Fruit fly (Drosophila melanogaster): ENCODE results near the gene hdm.

hdm gene

DNA sequence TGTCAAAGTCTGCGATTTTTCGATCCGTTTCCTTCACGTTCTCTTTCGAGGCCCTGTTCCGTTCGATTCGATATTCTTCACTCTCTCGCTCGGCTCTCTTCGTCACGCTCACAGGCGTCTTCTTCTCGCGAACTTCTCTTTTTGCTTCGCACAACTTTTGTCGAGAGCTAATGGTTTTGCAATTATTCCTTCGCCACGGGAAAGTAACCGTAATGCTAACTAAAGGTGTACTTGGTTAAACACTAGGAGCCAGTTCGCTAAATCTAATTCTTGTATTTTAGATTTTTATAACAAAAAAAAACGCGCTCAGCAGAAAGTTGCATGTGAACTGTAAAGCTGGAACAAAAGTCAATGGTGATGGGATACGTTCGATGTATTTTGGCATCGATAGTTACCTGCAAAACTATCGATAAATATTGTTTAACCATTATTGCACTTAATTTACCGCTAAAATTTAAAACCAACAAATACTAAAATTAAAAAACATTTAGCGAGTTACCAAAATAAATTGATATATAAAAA lies 11.2 kb upstream of the hdm start, which contains the start of gene mahe (continued):
- TF ChIP-seq CG9609 (GFP tag; optimal IDR thresholded peaks at IDR 0.05) = no peak
- no peak for TF ChIP-seq CG3847 (GFP tag; IDR thresholded peaks at IDR 0.05)
- peak; percentile 32; the same call in 1 of the 3 replicates for TF ChIP-seq row (GFP tag; IDR thresholded peaks at IDR 0.05)
- peak; percentile 89 for TF ChIP-seq Sry-δ (GFP tag; optimal IDR thresholded peaks at IDR 0.05)
- TF ChIP-seq amos (GFP tag; IDR thresholded peaks at IDR 0.05; ENCODE audit: partially characterized antibody) = peak; percentile 91
- TF ChIP-seq CG18011 (GFP tag; optimal IDR thresholded peaks at IDR 0.05) = no peak
- TF ChIP-seq Sry-β (GFP tag; optimal IDR thresholded peaks at IDR 0.05) = no peak
- peak; percentile 89 for TF ChIP-seq Bgb (GFP tag; IDR thresholded peaks at IDR 0.05; ENCODE audit: partially characterized antibody)
- TF ChIP-seq CG17912 (GFP tag; optimal IDR thresholded peaks at IDR 0.05) = no peak
- no peak for TF ChIP-seq zfh1 (GFP tag; IDR thresholded peaks at IDR 0.05)
- TF ChIP-seq Eip74EF (GFP tag; optimal IDR thresholded peaks at IDR 0.05) = no peak
- TF ChIP-seq Deaf1 (tag; optimal IDR thresholded peaks at IDR 0.05) = no peak
- no peak for TF ChIP-seq CG5245 (GFP tag; optimal IDR thresholded peaks at IDR 0.05)
- no peak for TF ChIP-seq CG12155 (GFP tag; optimal IDR thresholded peaks at IDR 0.05)
- no peak for TF ChIP-seq CHES-1-like (GFP tag; optimal IDR thresholded peaks at IDR 0.05)
- TF ChIP-seq CG17568 (GFP tag; optimal IDR thresholded peaks at IDR 0.05) = peak; percentile 46
- TF ChIP-seq nom (GFP tag; optimal IDR thresholded peaks at IDR 0.05) = no peak
- TF ChIP-seq chif (GFP tag; optimal IDR thresholded peaks at IDR 0.05) = no peak
- TF ChIP-seq CG2199 (GFP tag; IDR thresholded peaks at IDR 0.05) = no peak
- no peak for TF ChIP-seq CG18619 (GFP tag; optimal IDR thresholded peaks at IDR 0.05)
- TF ChIP-seq Lpt (GFP tag; optimal IDR thresholded peaks at IDR 0.05) = no peak
- TF ChIP-seq Xrp1 (GFP tag; IDR thresholded peaks at IDR 0.05) = no peak
- TF ChIP-seq mld (GFP tag; IDR thresholded peaks at IDR 0.05; ENCODE audit: partially characterized antibody) = peak; percentile 18; the same call in 1 of the 3 replicates
- TF ChIP-seq ase (GFP tag; IDR thresholded peaks at IDR 0.05) = no peak
- no peak for TF ChIP-seq her (GFP tag; optimal IDR thresholded peaks at IDR 0.05)
- no peak for TF ChIP-seq pita (GFP tag; optimal IDR thresholded peaks at IDR 0.05)
- TF ChIP-seq wor (GFP tag; IDR thresholded peaks at IDR 0.05) = no peak
- TF ChIP-seq eyg (GFP tag; optimal IDR thresholded peaks at IDR 0.05) = no peak
- TF ChIP-seq CG15479 (GFP tag; optimal IDR thresholded peaks at IDR 0.05) = peak; percentile 25
- no peak for TF ChIP-seq twi (tag; optimal IDR thresholded peaks at IDR 0.05)
- no peak for TF ChIP-seq CG9932 (GFP tag; IDR thresholded peaks at IDR 0.05)
- no peak for TF ChIP-seq CG8924 (tag; optimal IDR thresholded peaks at IDR 0.05)
- TF ChIP-seq stc (GFP tag; IDR thresholded peaks at IDR 0.05) = 0 out of 2 replicates have a peak, but pooled peaks have one; percentile 8
- TF ChIP-seq CG11560 (tag; IDR thresholded peaks at IDR 0.05) = no peak
- TF ChIP-seq Adf1 (GFP tag; IDR thresholded peaks at IDR 0.05) = no peak
- TF ChIP-seq pzg (GFP tag; optimal IDR thresholded peaks at IDR 0.05) = peak; percentile 57
- no peak for TF ChIP-seq fd102C (GFP tag; optimal IDR thresholded peaks at IDR 0.05)
- no peak for TF ChIP-seq CG10462 (GFP tag; optimal IDR thresholded peaks at IDR 0.05)
- no peak for TF ChIP-seq Nf-YA (GFP tag; IDR thresholded peaks at IDR 0.05)
- TF ChIP-seq D19B (GFP tag; optimal IDR thresholded peaks at IDR 0.05) = no peak
- TF ChIP-seq CG9727 (GFP tag; optimal IDR thresholded peaks at IDR 0.05) = no peak
- TF ChIP-seq Opbp (GFP tag; IDR thresholded peaks at IDR 0.05; ENCODE audit: partially characterized antibody) = peak; percentile 88; the same call in 2 of the 3 replicates
- TF ChIP-seq dimm (GFP tag; IDR thresholded peaks at IDR 0.05) = no peak
- TF ChIP-seq CG33213 (GFP tag; optimal IDR thresholded peaks at IDR 0.05) = no peak
- no peak for TF ChIP-seq Hr39 (optimal IDR thresholded peaks at IDR 0.05)
- no peak for TF ChIP-seq CG31441 (GFP tag; IDR thresholded peaks at IDR 0.05)
- no peak for TF ChIP-seq CG4707 (GFP tag; optimal IDR thresholded peaks at IDR 0.05)
- no peak for TF ChIP-seq C15 (GFP tag; IDR thresholded peaks at IDR 0.05)
- TF ChIP-seq CG11093 (GFP tag; IDR thresholded peaks at IDR 0.05) = no peak
- TF ChIP-seq CG18476 (GFP tag; optimal IDR thresholded peaks at IDR 0.05) = no peak
- TF ChIP-seq pnt (GFP tag; optimal IDR thresholded peaks at IDR 0.05) = no peak
